Worm (Caenorhabditis elegans): ENCODE results near the gene R10D12.7.

R10D12.7 gene

ce11 chrV:13946385-13947019, 3.4 kb upstream of the R10D12.7 start, which contains the start of the genes srx-10 and clec-226:
Gene srx-10, minus strand, starts transcription at chrV:13946485.
Gene clec-226, plus strand, starts transcription at chrV:13946969.
- TF ChIP-seq tbx-2 (tag; optimal IDR thresholded peaks at IDR 0.05) (no peak), skn-1 (tag; optimal IDR thresholded peaks at IDR 0.05) (no peak), ceh-8 (GFP tag; optimal IDR thresholded peaks at IDR 0.05) (no peak), jun-1 (tag; optimal IDR thresholded peaks at IDR 0.05) (no peak), nhr-71 (tag; optimal IDR thresholded peaks at IDR 0.05) (no peak), ets-5 (GFP tag; IDR thresholded peaks at IDR 0.05) (no peak), nhr-20 (tag; optimal IDR thresholded peaks at IDR 0.05) (no peak), egl-13 (tag; optimal IDR thresholded peaks at IDR 0.05) (no peak), nhr-84 (tag; optimal IDR thresholded peaks at IDR 0.05) (no peak), lin-13 (GFP tag; optimal IDR thresholded peaks at IDR 0.05) (no peak), ces-1 (GFP tag; optimal IDR thresholded peaks at IDR 0.05) (no peak), sox-4 (tag; optimal IDR thresholded peaks at IDR 0.05) (no peak), zag-1 (tag; optimal IDR thresholded peaks at IDR 0.05) (no peak), nhr-237 (tag; optimal IDR thresholded peaks at IDR 0.05) (no peak), tlp-1 (tag; optimal IDR thresholded peaks at IDR 0.05) (no peak)

- TF ChIP-seq mab-9 (GFP tag; IDR thresholded peaks at IDR 0.05) (no peak), hpl-2 (GFP tag; optimal IDR thresholded peaks at IDR 0.05) (no peak), nhr-20 (tag; optimal IDR thresholded peaks at IDR 0.05) (no peak), F16B12.6 (tag; optimal IDR thresholded peaks at IDR 0.05) (no peak), snu-23 (GFP tag; optimal IDR thresholded peaks at IDR 0.05) (no peak), elt-2 (tag; optimal IDR thresholded peaks at IDR 0.05) (no peak), sup-37 (GFP tag; optimal IDR thresholded peaks at IDR 0.05) (no peak), lin-35 (GFP tag; optimal IDR thresholded peaks at IDR 0.05) (no peak), ceh-88 (GFP tag; IDR thresholded peaks at IDR 0.05) (no peak), fos-1 (tag; optimal IDR thresholded peaks at IDR 0.05) (no peak)
Measured at ce11 chrV:13949010-13949409, 842 bp upstream of the R10D12.7 start, which contains the start of gene R10D12.6. Gene R10D12.6, plus strand, starts transcription at chrV:13949310.

ce11 chrV:13953191-13953590, 3.3 kb downstream of the R10D12.7 start, which contains the start of gene R10D12.8:
Gene R10D12.8, minus strand, starts transcription at chrV:13953291.
- TF ChIP-seq pqm-1 (tag; optimal IDR thresholded peaks at IDR 0.05), result no peak
- peak in 1 of 6 experiments; percentile 45 for TF ChIP-seq elt-3 (tag; optimal IDR thresholded peaks at IDR 0.05)
- no peak for TF ChIP-seq efl-1 (optimal IDR thresholded peaks at IDR 0.05)
- peak in 1 of 2 experiments; percentile 35 for TF ChIP-seq efl-1 (GFP tag; optimal IDR thresholded peaks at IDR 0.05 in 1 of 2)

ce11 chrV:13954056-13954455, 4.2 kb downstream of the R10D12.7 start, which contains the start of gene swt-6:
Gene swt-6, plus strand, starts transcription at chrV:13954356.
- TF ChIP-seq unc-130 (tag; optimal IDR thresholded peaks at IDR 0.05), result no peak
- TF ChIP-seq efl-1 (optimal IDR thresholded peaks at IDR 0.05), result no peak
- peak in 1 of 2 experiments; percentile 22 for TF ChIP-seq efl-1 (GFP tag; optimal IDR thresholded peaks at IDR 0.05 in 1 of 2)

ce11 chrV:13955370-13956089, 5.7 kb downstream of the R10D12.7 start:
- TF ChIP-seq pag-3 (tag; optimal IDR thresholded peaks at IDR 0.05; ENCODE audit: borderline replicate concordance, insufficient read depth), result no peak
- no peak for TF ChIP-seq mep-1 (tag; optimal IDR thresholded peaks at IDR 0.05)
- no peak for TF ChIP-seq rnt-1 (tag; optimal IDR thresholded peaks at IDR 0.05)
- TF ChIP-seq unc-62 (GFP tag; optimal IDR thresholded peaks at IDR 0.05), result no peak
- no peak for TF ChIP-seq egl-27 (tag; optimal IDR thresholded peaks at IDR 0.05)
- TF ChIP-seq lin-39 (tag; optimal IDR thresholded peaks at IDR 0.05), result no peak
- no peak for TF ChIP-seq hlh-4 (tag; optimal IDR thresholded peaks at IDR 0.05)
- TF ChIP-seq zag-1 (tag; optimal IDR thresholded peaks at IDR 0.05), result no peak
- TF ChIP-seq isw-1 (GFP tag; IDR thresholded peaks at IDR 0.05), result no peak
- no peak for TF ChIP-seq lin-15B (tag; optimal IDR thresholded peaks at IDR 0.05)
- no peak for TF ChIP-seq mdl-1 (tag; optimal IDR thresholded peaks at IDR 0.05)
- TF ChIP-seq grh-1 (GFP tag; IDR thresholded peaks at IDR 0.05), result no peak
- TF ChIP-seq lsy-2 (tag; optimal IDR thresholded peaks at IDR 0.05), result no peak
- no peak for TF ChIP-seq hpl-2 (GFP tag; optimal IDR thresholded peaks at IDR 0.05)
- TF ChIP-seq snu-23 (GFP tag; optimal IDR thresholded peaks at IDR 0.05), result no peak

All from whole organism, L1 larva.